Worm (Caenorhabditis elegans) whole organism, midembryonic: ENCODE results near the gene top-2.

Experiments
- T22C8.4 ChIP-seq: fragments of 200-800 bp; sonication (Bioruptor generic); IDR thresholded peaks from 2 replicates; pipeline ENCODE4 v1.3.6; 2022; ENCODE audit warnings: missing genetic modification characterization, missing compliant biosample characterization
- cog-1 ChIP-seq: sonication (generic microtip); optimal IDR thresholded peaks from 2 replicates; lab custom pipeline; 2016; ENCODE audit warnings: missing genetic modification characterization, missing compliant biosample characterization
- flt-1 ChIP-seq: fragments of 200-800 bp; sonication (Bioruptor generic); IDR thresholded peaks from 2 replicates; pipeline ENCODE4 v1.3.6; 2022; ENCODE audit warnings: missing genetic modification characterization, missing compliant biosample characterization
- klf-2 ChIP-seq: fragments of 200-800 bp; sonication (Bioruptor generic); conservative IDR thresholded peaks from 2 replicates; pipeline ENCODE4 v1.3.6; 2022; ENCODE audit warnings: missing genetic modification reagents, missing genetic modification characterization, missing compliant biosample characterization
- med-1 ChIP-seq: sonication (generic microtip); optimal IDR thresholded peaks from 2 replicates; lab custom pipeline; 2017; ENCODE audit warnings: missing genetic modification characterization, mild to moderate bottlenecking, missing compliant biosample characterization, antibody characterized with exemption, missing genetic modification reagents; ENCODE audit not compliant: insufficient read depth
- ref-1 ChIP-seq: fragments of 200-800 bp; sonication (Bioruptor generic); conservative IDR thresholded peaks from 2 replicates; pipeline ENCODE4 v1.3.6; 2022; ENCODE audit warnings: missing genetic modification reagents, missing genetic modification characterization, missing compliant biosample characterization
- tab-1 ChIP-seq: fragments of 200-800 bp; sonication (Bioruptor generic); IDR thresholded peaks from 2 replicates; pipeline ENCODE4 v1.3.6; 2022; ENCODE audit warnings: missing genetic modification characterization, missing compliant biosample characterization
- ztf-23 ChIP-seq: fragments of 200-800 bp; sonication (Bioruptor generic); IDR thresholded peaks from 2 replicates; pipeline ENCODE4 v1.3.6; 2022; ENCODE audit warnings: missing genetic modification reagents, missing genetic modification characterization, missing compliant biosample characterization
- ztf-29 ChIP-seq: fragments of 200-800 bp; sonication (Bioruptor generic); IDR thresholded peaks from 2 replicates; pipeline ENCODE4 v1.3.6; 2022; ENCODE audit warnings: missing genetic modification reagents, missing genetic modification characterization, missing compliant biosample characterization

Gene top-2

ce11 chrII:11914304-11914703, 39.4 kb downstream of the top-2 start, which contains the start of gene ZK930.7:
TSS of gene ZK930.7 (plus strand) at chrII:11914604.
- no peak for TF ChIP-seq med-1
- no peak for TF ChIP-seq tab-1 (GFP tag; lab: Robert Waterston, UW)
- TF ChIP-seq flt-1 = no peak
- TF ChIP-seq ztf-23 (GFP tag; lab: Robert Waterston, UW) = no peak
- no peak for TF ChIP-seq cog-1
- TF ChIP-seq klf-2 (GFP tag; lab: Robert Waterston, UW) = no peak
- TF ChIP-seq ztf-29 (GFP tag; lab: Robert Waterston, UW) = no peak
- no peak for TF ChIP-seq T22C8.4

ce11 chrII:11915770-11916554, 41.0 kb downstream of the top-2 start, which contains the start of the genes vps-15 and hmg-12:
TSS of gene vps-15 (minus strand) at chrII:11915852.
TSS of gene hmg-12 (plus strand) at chrII:11916513.
- TF ChIP-seq flt-1 = no peak
- no peak for TF ChIP-seq T22C8.4
- no peak for TF ChIP-seq klf-2 (GFP tag; lab: Robert Waterston, UW)
- TF ChIP-seq ztf-29 (GFP tag; lab: Robert Waterston, UW) = no peak
- TF ChIP-seq ref-1 (GFP tag; lab: Robert Waterston, UW) = no peak
- TF ChIP-seq tab-1 (GFP tag; lab: Robert Waterston, UW) = no peak

- TF ChIP-seq ztf-23 (GFP tag; lab: Robert Waterston, UW) (no peak), ref-1 (GFP tag; lab: Robert Waterston, UW) (no peak), klf-2 (GFP tag; lab: Robert Waterston, UW) (no peak), T22C8.4 (no peak), flt-1 (no peak), med-1 (no peak), tab-1 (GFP tag; lab: Robert Waterston, UW) (no peak), ztf-29 (GFP tag; lab: Robert Waterston, UW) (no peak)
These were observed 41.6 kb downstream of the top-2 start for ce11 chrII:11916555-11916941.

- TF ChIP-seq tab-1 (GFP tag; lab: Robert Waterston, UW) (no peak), klf-2 (GFP tag; lab: Robert Waterston, UW) (no peak), cog-1 (no peak)
These were observed 42.0 kb downstream of the top-2 start for ce11 chrII:11916945-11917344.

- TF ChIP-seq T22C8.4 (no peak), tab-1 (GFP tag; lab: Robert Waterston, UW) (no peak)
These were observed 42.6 kb downstream of the top-2 start for ce11 chrII:11917530-11917952.

- no peak for TF ChIP-seq tab-1 (GFP tag; lab: Robert Waterston, UW)
- TF ChIP-seq T22C8.4 = no peak
- TF ChIP-seq ztf-23 (GFP tag; lab: Robert Waterston, UW) = no peak
- no peak for TF ChIP-seq flt-1
- no peak for TF ChIP-seq med-1
- no peak for TF ChIP-seq klf-2 (GFP tag; lab: Robert Waterston, UW)
- no peak for TF ChIP-seq cog-1
- no peak for TF ChIP-seq ref-1 (GFP tag; lab: Robert Waterston, UW)
These were observed 48.0 kb downstream of the top-2 start for ce11 chrII:11922757-11923538.

ce11 chrII:11923620-11924298, 48.8 kb downstream of the top-2 start:
- no peak for TF ChIP-seq ztf-23 (GFP tag; lab: Robert Waterston, UW)
- peak; percentile 65; the same call in 1 of the 2 replicates for TF ChIP-seq ztf-29 (GFP tag; lab: Robert Waterston, UW)
- 0 out of 2 replicates have a peak, but pooled peaks have one; percentile 12 for TF ChIP-seq ref-1 (GFP tag; lab: Robert Waterston, UW)

- TF ChIP-seq ztf-23 (GFP tag; lab: Robert Waterston, UW) = no peak
- TF ChIP-seq T22C8.4 = no peak
- no peak for TF ChIP-seq ref-1 (GFP tag; lab: Robert Waterston, UW)
- no peak for TF ChIP-seq tab-1 (GFP tag; lab: Robert Waterston, UW)
These were observed 50.3 kb downstream of the top-2 start for ce11 chrII:11925203-11925602.

ce11 chrII:11926501-11926900, 51.6 kb downstream of the top-2 start:
- no peak for TF ChIP-seq cog-1
- TF ChIP-seq med-1 = no peak

ce11 chrII:11928752-11929151, 53.8 kb downstream of the top-2 start:
- TF ChIP-seq ztf-23 (GFP tag; lab: Robert Waterston, UW) (no peak), tab-1 (GFP tag; lab: Robert Waterston, UW) (no peak), med-1 (no peak), flt-1 (no peak)

- TF ChIP-seq med-1 = no peak
- TF ChIP-seq ztf-29 (GFP tag; lab: Robert Waterston, UW) = peak; percentile 52; the same call in 1 of the 2 replicates
These were observed 55.2 kb downstream of the top-2 start for ce11 chrII:11930132-11930531.
